Fruit fly (Drosophila melanogaster): ENCODE measurements around the gene Smg6.

The Smg6 gene

dm6 chr3R:24983537-24984501 is 49.4 kb downstream of the Smg6 start, which contains the start of gene tnc (continued):
- TF ChIP-seq CG4328 (GFP tag; optimal IDR thresholded peaks at IDR 0.05) (peak; percentile 38), abd-A (tag; optimal IDR thresholded peaks at IDR 0.05) (peak; percentile 41), usp (GFP tag; optimal IDR thresholded peaks at IDR 0.05) (no peak), croc (GFP tag; conservative IDR thresholded peaks at IDR 0.05) (no peak), Abd-B (GFP tag; optimal IDR thresholded peaks at IDR 0.05) (peak; percentile 34), rib (GFP tag; IDR thresholded peaks at IDR 0.05) (no peak), CG7357 (GFP tag; IDR thresholded peaks at IDR 0.05) (0 out of 3 replicates have a peak, but pooled peaks have one; percentile 9), CG7839 (tag; optimal IDR thresholded peaks at IDR 0.05) (peak; percentile 75), Trl (optimal IDR thresholded peaks at IDR 0.05) (no peak), Trl (GFP tag; optimal IDR thresholded peaks at IDR 0.05) (no peak), CG7372 (GFP tag; IDR thresholded peaks at IDR 0.05) (no peak), repo (GFP tag; optimal IDR thresholded peaks at IDR 0.05) (no peak), kah (GFP tag; optimal IDR thresholded peaks at IDR 0.05) (no peak), gem (tag; optimal IDR thresholded peaks at IDR 0.05) (peak; percentile 81), Aef1 (GFP tag; IDR thresholded peaks at IDR 0.05) (peak; percentile 30; the same call in 1 of the 3 replicates), Asciz (GFP tag; optimal IDR thresholded peaks at IDR 0.05) (peak; percentile 32), so (GFP tag; IDR thresholded peaks at IDR 0.05) (peak; percentile 43; the same call in 1 of the 3 replicates), CG6854 (GFP tag; optimal IDR thresholded peaks at IDR 0.05) (peak; percentile 33), Sox100B (GFP tag; optimal IDR thresholded peaks at IDR 0.05) (peak; percentile 61), slou (GFP tag; optimal IDR thresholded peaks at IDR 0.05) (no peak), CG9817 (tag; optimal IDR thresholded peaks at IDR 0.05) (peak; percentile 34), Oaz (GFP tag; IDR thresholded peaks at IDR 0.05) (0 out of 2 replicates have a peak, but pooled peaks have one; percentile 18), CG4820 (GFP tag; optimal IDR thresholded peaks at IDR 0.05) (peak; percentile 4), Fer1 (GFP tag; optimal IDR thresholded peaks at IDR 0.05) (no peak), Ssrp (tag; optimal IDR thresholded peaks at IDR 0.05) (peak; percentile 38), unpg (GFP tag; optimal IDR thresholded peaks at IDR 0.05) (peak; percentile 59), cwo (GFP tag; optimal IDR thresholded peaks at IDR 0.05) (peak; percentile 62), scrt (GFP tag; optimal IDR thresholded peaks at IDR 0.05) (peak; percentile 67), CG12071 (GFP tag; optimal IDR thresholded peaks at IDR 0.05) (no peak), Lpt (GFP tag; optimal IDR thresholded peaks at IDR 0.05) (no peak), Atf3 (GFP tag; optimal IDR thresholded peaks at IDR 0.05) (no peak), CG15011 (GFP tag; optimal IDR thresholded peaks at IDR 0.05) (peak; percentile 49), ttk (GFP tag; IDR thresholded peaks at IDR 0.05) (no peak), CG42726 (GFP tag; IDR thresholded peaks at IDR 0.05; ENCODE audit: partially characterized antibody) (no peak), NK7.1 (GFP tag; optimal IDR thresholded peaks at IDR 0.05) (no peak), CG31388 (GFP tag; optimal IDR thresholded peaks at IDR 0.05) (no peak), zf30C (GFP tag; optimal IDR thresholded peaks at IDR 0.05) (peak; percentile 46), Hr51 (GFP tag; optimal IDR thresholded peaks at IDR 0.05) (peak in 1 of 2 experiments; percentile 72), CG10267 (tag; optimal IDR thresholded peaks at IDR 0.05) (peak; percentile 42), Hsf (GFP tag; optimal IDR thresholded peaks at IDR 0.05) (no peak), CG12299 (tag; optimal IDR thresholded peaks at IDR 0.05) (no peak), CG10366 (GFP tag; IDR thresholded peaks at IDR 0.05) (no peak; the same call in 1 of the 2 replicates), CG12659 (GFP tag; optimal IDR thresholded peaks at IDR 0.05) (peak; percentile 39), ind (GFP tag; optimal IDR thresholded peaks at IDR 0.05) (peak; percentile 47), tio (GFP tag; optimal IDR thresholded peaks at IDR 0.05) (peak; percentile 47), ATbp (GFP tag; optimal IDR thresholded peaks at IDR 0.05) (peak; percentile 50), CG12942 (GFP tag; optimal IDR thresholded peaks at IDR 0.05) (peak; percentile 16), jigr1 (GFP tag; IDR thresholded peaks at IDR 0.05) (peak; percentile 25; the same call in 1 of the 3 replicates)

Data from whole organism, embryonic.